Fruit fly (Drosophila melanogaster): ENCODE results near the gene CG3527.

CG3527 gene

dm6 chrX:4589951-4590771 is 38.4 kb downstream of the CG3527 start (continued):
- TF ChIP-seq ci (GFP tag; IDR thresholded peaks at IDR 0.05): peak; percentile 96
- peak; percentile 44 for TF ChIP-seq CG10274 (GFP tag; optimal IDR thresholded peaks at IDR 0.05)
- peak; percentile 82 for TF ChIP-seq dati (GFP tag; IDR thresholded peaks at IDR 0.05)
- peak; percentile 60 for TF ChIP-seq CG11696 (GFP tag; IDR thresholded peaks at IDR 0.05)
- no peak for TF ChIP-seq btn (GFP tag; optimal IDR thresholded peaks at IDR 0.05)
- no peak for TF ChIP-seq pfk (GFP tag; optimal IDR thresholded peaks at IDR 0.05)
- no peak for TF ChIP-seq corto (GFP tag; optimal IDR thresholded peaks at IDR 0.05)
- TF ChIP-seq CG16779 (GFP tag; IDR thresholded peaks at IDR 0.05): peak; percentile 77
- TF ChIP-seq CG6854 (GFP tag; optimal IDR thresholded peaks at IDR 0.05): peak; percentile 48
- peak; percentile 84 for TF ChIP-seq Six4 (GFP tag; optimal IDR thresholded peaks at IDR 0.05)
- TF ChIP-seq CG17912 (GFP tag; optimal IDR thresholded peaks at IDR 0.05): no peak
- peak; percentile 93 for TF ChIP-seq CG10366 (GFP tag; IDR thresholded peaks at IDR 0.05)
- TF ChIP-seq ssp (GFP tag; IDR thresholded peaks at IDR 0.05): peak; percentile 83
- TF ChIP-seq gsb (GFP tag; IDR thresholded peaks at IDR 0.05): peak; percentile 45; the same call in 1 of the 2 replicates
- TF ChIP-seq E2f1 (GFP tag; IDR thresholded peaks at IDR 0.05): peak; percentile 88
- peak in 1 of 2 experiments; percentile 64 for TF ChIP-seq Hr51 (GFP tag; optimal IDR thresholded peaks at IDR 0.05)
- TF ChIP-seq CG8388 (GFP tag; optimal IDR thresholded peaks at IDR 0.05): peak; percentile 73
- TF ChIP-seq Oaz (GFP tag; IDR thresholded peaks at IDR 0.05): peak; percentile 69
- TF ChIP-seq zen2 (GFP tag; IDR thresholded peaks at IDR 0.05; ENCODE audit: partially characterized antibody): 0 out of 3 replicates have a peak, but pooled peaks have one; percentile 38
- TF ChIP-seq Dbx (GFP tag; IDR thresholded peaks at IDR 0.05): peak; percentile 82
- TF ChIP-seq ems (GFP tag; optimal IDR thresholded peaks at IDR 0.05): peak; percentile 8
- TF ChIP-seq ewg (GFP tag; optimal IDR thresholded peaks at IDR 0.05): peak; percentile 90
- TF ChIP-seq CG15601 (tag; optimal IDR thresholded peaks at IDR 0.05): peak; percentile 62
- peak; percentile 81 for TF ChIP-seq aop (GFP tag; IDR thresholded peaks at IDR 0.05)
- peak; percentile 89 for TF ChIP-seq H15 (GFP tag; IDR thresholded peaks at IDR 0.05)
- no peak for TF ChIP-seq CG8359 (GFP tag; optimal IDR thresholded peaks at IDR 0.05; ENCODE audit: borderline replicate concordance)
- no peak for TF ChIP-seq sc (optimal IDR thresholded peaks at IDR 0.05)
- peak; percentile 76 for TF ChIP-seq sc (GFP tag; optimal IDR thresholded peaks at IDR 0.05)
- TF ChIP-seq wek (GFP tag; optimal IDR thresholded peaks at IDR 0.05): peak; percentile 23
- peak; percentile 81 for TF ChIP-seq CG9932 (GFP tag; IDR thresholded peaks at IDR 0.05)
- TF ChIP-seq odd (GFP tag; optimal IDR thresholded peaks at IDR 0.05): peak; percentile 33
- peak; percentile 28 for TF ChIP-seq CG9876 (GFP tag; optimal IDR thresholded peaks at IDR 0.05)
- TF ChIP-seq CG12236 (GFP tag; optimal IDR thresholded peaks at IDR 0.05): no peak
- peak; percentile 91 for TF ChIP-seq Ada2b (GFP tag; IDR thresholded peaks at IDR 0.05)
- TF ChIP-seq vnd (GFP tag; IDR thresholded peaks at IDR 0.05; ENCODE audit: partially characterized antibody): no peak
- 0 out of 2 replicates have a peak, but pooled peaks have one; percentile 32 for TF ChIP-seq GATAe (GFP tag; conservative IDR thresholded peaks at IDR 0.05)
- TF ChIP-seq az2 (GFP tag; optimal IDR thresholded peaks at IDR 0.05): peak; percentile 81
- peak; percentile 32 for TF ChIP-seq bab2 (GFP tag; optimal IDR thresholded peaks at IDR 0.05)
- TF ChIP-seq CG3838 (GFP tag; optimal IDR thresholded peaks at IDR 0.05): no peak
- peak; percentile 89 for TF ChIP-seq Aef1 (GFP tag; IDR thresholded peaks at IDR 0.05)
- no peak for TF ChIP-seq Camta (GFP tag; optimal IDR thresholded peaks at IDR 0.05)
- TF ChIP-seq insv (GFP tag; optimal IDR thresholded peaks at IDR 0.05): no peak
- TF ChIP-seq CG11398 (GFP tag; optimal IDR thresholded peaks at IDR 0.05): no peak
- TF ChIP-seq Gsc (GFP tag; IDR thresholded peaks at IDR 0.05): peak; percentile 83
- no peak for TF ChIP-seq Neu2 (GFP tag; optimal IDR thresholded peaks at IDR 0.05; ENCODE audit: borderline replicate concordance)
- peak; percentile 68 for TF ChIP-seq cwo (GFP tag; optimal IDR thresholded peaks at IDR 0.05)
- TF ChIP-seq CG11456 (GFP tag; IDR thresholded peaks at IDR 0.05): peak; percentile 93
- TF ChIP-seq gcm (GFP tag; optimal IDR thresholded peaks at IDR 0.05): peak; percentile 26
- TF ChIP-seq CG12942 (GFP tag; optimal IDR thresholded peaks at IDR 0.05): peak; percentile 83
